Worm (Caenorhabditis elegans) whole organism, mixed stage, embryonic: Measurements from ENCODE around the gene ceeh-1.
A peak's percentile ranks its signal among the peaks of the same experiment; 100 is the strongest.

Source experiments
- M03D4.4 ChIP-seq: sonication (generic microtip); optimal IDR thresholded peaks from 2 replicates; lab custom pipeline; 2017; ENCODE audit warnings: mild to moderate bottlenecking, missing genetic modification characterization, missing compliant biosample characterization
- bed-3 ChIP-seq: fragments of 200-800 bp; sonication (Bioruptor generic); optimal IDR thresholded peaks from 3 replicates; lab custom pipeline; 2018; ENCODE audit warnings: mild to moderate bottlenecking, missing genetic modification characterization, moderate library complexity, missing compliant biosample characterization
- blmp-1 ChIP-seq: fragments of 150-350 bp; optimal IDR thresholded peaks from 2 replicates; lab custom pipeline; 2014; ENCODE audit warnings: missing biosample characterization, missing genetic modification characterization
- ceh-39 ChIP-seq: fragments of 150-350 bp; optimal IDR thresholded peaks from 2 replicates; lab custom pipeline; 2014; ENCODE audit warnings: missing biosample characterization, missing genetic modification characterization
- ceh-43 ChIP-seq: fragments of 200-800 bp; sonication (Bioruptor generic); optimal IDR thresholded peaks from 2 replicates; lab custom pipeline; 2018; ENCODE audit warnings: mild to moderate bottlenecking, missing genetic modification characterization, moderate library complexity, missing compliant biosample characterization
- ceh-83 ChIP-seq: fragments of 200-800 bp; sonication (Bioruptor generic); optimal IDR thresholded peaks from 2 replicates; lab custom pipeline; 2018; ENCODE audit warnings: mild to moderate bottlenecking, missing genetic modification characterization, missing compliant biosample characterization
- ces-1 ChIP-seq: fragments of 150-350 bp; optimal IDR thresholded peaks from 2 replicates; lab custom pipeline; 2014; ENCODE audit warnings: missing biosample characterization, missing genetic modification reagents, missing genetic modification characterization
- cnd-1 ChIP-seq: fragments of 200-800 bp; sonication (Bioruptor generic); optimal IDR thresholded peaks from 2 replicates; lab custom pipeline; 2018; ENCODE audit warnings: mild to moderate bottlenecking, missing genetic modification characterization, missing compliant biosample characterization
- drap-1 ChIP-seq: fragments of 200-800 bp; sonication (Bioruptor generic); optimal IDR thresholded peaks from 3 replicates; lab custom pipeline; 2018; ENCODE audit warnings: mild to moderate bottlenecking, missing genetic modification characterization, missing compliant biosample characterization
- elt-1 ChIP-seq: sonication (generic microtip); optimal IDR thresholded peaks from 2 replicates; lab custom pipeline; 2017; ENCODE audit warnings: missing genetic modification characterization, mild to moderate bottlenecking, missing compliant biosample characterization, antibody characterized with exemption, moderate library complexity, borderline replicate concordance; ENCODE audit not compliant: insufficient read depth
- elt-3 ChIP-seq: fragments of 150-350 bp; optimal IDR thresholded peaks from 2 replicates; lab custom pipeline; 2014; ENCODE audit warnings: missing biosample characterization, missing genetic modification characterization
- flh-1 ChIP-seq: fragments of 200-800 bp; sonication (Bioruptor generic); optimal IDR thresholded peaks from 2 replicates; lab custom pipeline; 2018; ENCODE audit warnings: mild to moderate bottlenecking, missing genetic modification characterization, moderate library complexity, missing compliant biosample characterization
- ham-2 ChIP-seq: fragments of 200-800 bp; sonication (Bioruptor generic); optimal IDR thresholded peaks from 2 replicates; lab custom pipeline; 2018; ENCODE audit warnings: mild to moderate bottlenecking, missing genetic modification characterization, missing compliant biosample characterization
- hlh-1 ChIP-seq: fragments of 150-350 bp; optimal IDR thresholded peaks from 2 replicates; lab custom pipeline; 2014; ENCODE audit warnings: missing biosample characterization, missing genetic modification reagents, missing genetic modification characterization
- lin-13 ChIP-seq: fragments of 150-350 bp; optimal IDR thresholded peaks from 2 replicates; lab custom pipeline; 2014; ENCODE audit warnings: missing biosample characterization, missing genetic modification characterization
- lin-32 ChIP-seq: fragments of 200-800 bp; sonication (Bioruptor generic); optimal IDR thresholded peaks from 2 replicates; lab custom pipeline; 2018; ENCODE audit warnings: mild to moderate bottlenecking, missing genetic modification characterization, missing compliant biosample characterization
- lsy-2 ChIP-seq: fragments of 150-350 bp; optimal IDR thresholded peaks from 2 replicates; lab custom pipeline; 2014; ENCODE audit warnings: missing biosample characterization, missing genetic modification characterization
- mab-5 ChIP-seq: fragments of 150-350 bp; optimal IDR thresholded peaks from 2 replicates; lab custom pipeline; 2014; ENCODE audit warnings: missing biosample characterization, missing genetic modification characterization
- mep-1 ChIP-seq: fragments of 150-350 bp; optimal IDR thresholded peaks from 2 replicates; lab custom pipeline; 2017; ENCODE audit warnings: missing biosample characterization, missing genetic modification reagents, missing genetic modification characterization, inconsistent platforms
- mls-2 ChIP-seq: sonication (generic microtip); optimal IDR thresholded peaks from 2 replicates; lab custom pipeline; 2016; ENCODE audit warnings: mild to moderate bottlenecking, missing genetic modification characterization, moderate library complexity, missing compliant biosample characterization
- nhr-12 ChIP-seq: fragments of 150-350 bp; optimal IDR thresholded peaks from 2 replicates; lab custom pipeline; 2014; ENCODE audit warnings: missing biosample characterization, missing genetic modification characterization
- nhr-2 ChIP-seq: fragments of 150-350 bp; optimal IDR thresholded peaks from 2 replicates; lab custom pipeline; 2014; ENCODE audit warnings: missing biosample characterization, missing genetic modification characterization
- nhr-237 ChIP-seq: fragments of 150-350 bp; optimal IDR thresholded peaks from 2 replicates; lab custom pipeline; 2014; ENCODE audit warnings: missing biosample characterization, missing genetic modification characterization
- nhr-28 ChIP-seq: fragments of 150-350 bp; optimal IDR thresholded peaks from 2 replicates; lab custom pipeline; 2014; ENCODE audit warnings: missing biosample characterization, missing genetic modification characterization
- nhr-76 ChIP-seq: sonication (generic microtip); optimal IDR thresholded peaks from 2 replicates; lab custom pipeline; 2017; ENCODE audit warnings: missing biosample characterization, missing genetic modification characterization
- pha-4 ChIP-seq: fragments of 150-350 bp; optimal IDR thresholded peaks from 2 replicates; lab custom pipeline; 2018; ENCODE audit warnings: missing biosample characterization, missing genetic modification reagents, missing genetic modification characterization
- sem-2 ChIP-seq: fragments of 200-800 bp; sonication (Bioruptor generic); optimal IDR thresholded peaks from 2 replicates; lab custom pipeline; 2018; ENCODE audit warnings: mild to moderate bottlenecking, missing genetic modification characterization, missing compliant biosample characterization
- snpc-4 ChIP-seq: fragments of 150-350 bp; optimal IDR thresholded peaks from 2 replicates; lab custom pipeline; 2014; ENCODE audit warnings: missing biosample characterization, missing genetic modification characterization
- sptf-1 ChIP-seq: sonication (generic microtip); optimal IDR thresholded peaks from 2 replicates; lab custom pipeline; 2017; ENCODE audit warnings: mild to moderate bottlenecking, missing genetic modification characterization, moderate library complexity, missing compliant biosample characterization
- tbx-8 ChIP-seq: fragments of 200-800 bp; sonication (Bioruptor generic); optimal IDR thresholded peaks from 2 replicates; lab custom pipeline; 2018; ENCODE audit warnings: mild to moderate bottlenecking, missing genetic modification characterization, moderate library complexity, missing compliant biosample characterization
- unc-120 ChIP-seq: sonication (generic microtip); optimal IDR thresholded peaks from 2 replicates; lab custom pipeline; 2017; ENCODE audit warnings: missing genetic modification characterization, missing compliant biosample characterization; ENCODE audit not compliant: poor library complexity, severe bottlenecking
- unc-39 ChIP-seq: fragments of 150-350 bp; optimal IDR thresholded peaks from 2 replicates; lab custom pipeline; 2014; ENCODE audit warnings: missing biosample characterization, missing genetic modification characterization
- unc-62 ChIP-seq: fragments of 150-350 bp; optimal IDR thresholded peaks from 2 replicates; lab custom pipeline; 2014; ENCODE audit warnings: missing biosample characterization, missing genetic modification reagents, missing genetic modification characterization
- zip-8 ChIP-seq: fragments of 150-350 bp; optimal IDR thresholded peaks from 2 replicates; lab custom pipeline; 2014; ENCODE audit warnings: missing biosample characterization, missing genetic modification characterization
- ztf-11 ChIP-seq: fragments of 150-350 bp; optimal IDR thresholded peaks from 2 replicates; lab custom pipeline; 2014; ENCODE audit warnings: missing biosample characterization, missing genetic modification characterization

The ceeh-1 gene

DNA sequence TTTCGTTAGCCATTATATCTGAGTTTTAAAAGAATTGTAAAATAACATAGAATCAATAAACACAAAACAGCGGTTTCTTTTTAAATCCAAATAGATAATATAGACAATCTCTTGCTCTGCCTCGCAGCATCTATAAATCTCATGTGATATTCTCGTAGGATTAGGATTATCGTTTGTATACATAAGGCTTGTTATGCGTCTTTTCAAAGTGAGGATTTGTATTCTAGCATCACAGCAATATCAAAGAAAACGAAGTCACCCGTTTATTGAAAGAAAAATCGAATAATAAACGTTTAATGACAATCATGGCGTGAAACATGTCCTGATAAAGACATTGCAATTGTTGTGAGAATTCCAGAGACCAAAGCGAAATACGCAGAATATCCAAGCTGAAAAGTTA is 40.3 kb upstream of the ceeh-1 start, which contains the start of the genes T24C4.3 and clc-20:
TSS of gene T24C4.3 (minus strand) at position 101 of the 400 bp plus-strand sequence.
TSS of gene clc-20 (plus strand) at position 211 of the 400 bp plus-strand sequence.
- TF ChIP-seq sptf-1: no peak
- no peak for TF ChIP-seq nhr-76 (tag; lab: Kevin White, UChicago)
- TF ChIP-seq M03D4.4 (tag; lab: Kevin White, UChicago): no peak
- TF ChIP-seq ceh-39 (tag; lab: Kevin White, UChicago): no peak
- TF ChIP-seq unc-120 (tag; lab: Kevin White, UChicago): no peak
- TF ChIP-seq snpc-4: no peak
- no peak for TF ChIP-seq hlh-1 (tag; lab: Kevin White, UChicago)
- no peak for TF ChIP-seq unc-39
- TF ChIP-seq mab-5 (tag; lab: Kevin White, UChicago): no peak
- TF ChIP-seq tbx-8: no peak
- TF ChIP-seq ceh-43: no peak
- no peak for TF ChIP-seq mep-1 (tag; lab: Kevin White, UChicago)
- no peak for TF ChIP-seq cnd-1
- no peak for TF ChIP-seq lin-13 (tag; lab: Kevin White, UChicago)
- TF ChIP-seq lsy-2 (tag; lab: Kevin White, UChicago): no peak
- TF ChIP-seq drap-1: no peak
- TF ChIP-seq nhr-12 (tag; lab: Kevin White, UChicago): no peak
- no peak for TF ChIP-seq elt-3
- no peak for TF ChIP-seq mls-2
- TF ChIP-seq nhr-28 (tag; lab: Kevin White, UChicago): no peak

DNA sequence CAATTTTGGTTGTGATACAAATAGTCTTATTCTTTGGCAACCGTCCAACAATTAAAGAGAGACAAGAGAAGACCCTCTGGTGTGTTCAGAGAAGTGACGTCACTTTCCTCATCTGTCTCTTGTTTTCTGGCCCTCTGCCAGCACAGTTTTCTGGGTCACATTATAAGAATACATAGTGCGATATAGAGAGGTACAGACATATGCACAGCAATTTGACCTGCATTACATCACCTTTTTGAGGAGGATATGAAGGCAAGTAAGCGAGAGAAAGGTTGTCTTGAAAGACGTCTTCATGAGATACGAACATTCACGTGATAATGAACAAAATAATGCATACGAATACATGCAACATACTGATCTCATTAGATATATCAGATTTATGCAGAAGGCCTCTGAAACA is 38.5 kb upstream of the ceeh-1 start:
- TF ChIP-seq elt-1: peak; percentile 49
- TF ChIP-seq lin-13 (tag; lab: Kevin White, UChicago): no peak
- TF ChIP-seq mep-1 (tag; lab: Kevin White, UChicago): peak; percentile 8
- TF ChIP-seq drap-1: no peak
- TF ChIP-seq zip-8 (tag; lab: Kevin White, UChicago): peak; percentile 67
- no peak for TF ChIP-seq ceh-43
- TF ChIP-seq mls-2: no peak
- peak; percentile 57 for TF ChIP-seq cnd-1
- TF ChIP-seq unc-39: peak; percentile 68
- no peak for TF ChIP-seq flh-1 (GFP tag; lab: Kevin White, UChicago)
- TF ChIP-seq ceh-39 (tag; lab: Kevin White, UChicago): peak; percentile 20
- TF ChIP-seq nhr-2 (tag; lab: Kevin White, UChicago): peak; percentile 71
- TF ChIP-seq, all 35 proteins: peak for 7

DNA sequence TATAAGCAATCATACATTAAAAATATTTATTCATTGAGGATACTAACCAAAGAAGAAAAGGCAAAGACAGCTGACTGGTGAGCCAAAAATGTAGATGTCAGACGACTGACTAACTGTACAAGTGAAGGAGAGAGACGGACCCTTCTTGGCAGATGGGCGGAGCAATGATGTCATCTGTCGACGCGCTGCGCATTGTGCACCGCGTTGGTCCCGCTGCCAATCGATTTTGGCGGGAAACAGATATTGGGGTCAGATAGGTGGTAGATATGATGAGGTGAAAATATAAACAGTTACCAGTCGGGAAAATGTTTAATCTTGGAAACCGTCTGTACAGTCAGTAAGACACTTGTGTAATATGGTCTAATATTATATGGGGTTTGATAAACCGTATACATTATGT is 37.8 kb upstream of the ceeh-1 start, which contains the start of gene T24C4.2:
TSS of gene T24C4.2 (minus strand) at position 101 of the 400 bp plus-strand sequence.
- TF ChIP-seq mls-2 (no peak), sptf-1 (no peak), snpc-4 (no peak), ceh-39 (tag; lab: Kevin White, UChicago) (peak; percentile 47), zip-8 (tag; lab: Kevin White, UChicago) (peak; percentile 42), cnd-1 (peak; percentile 20), tbx-8 (no peak), bed-3 (GFP tag; lab: Kevin White, UChicago) (no peak), ces-1 (GFP tag; lab: Kevin White, UChicago) (no peak), ztf-11 (tag; lab: Kevin White, UChicago) (no peak), lin-32 (GFP tag; lab: Kevin White, UChicago) (peak; percentile 22), lin-13 (tag; lab: Kevin White, UChicago) (no peak), nhr-12 (tag; lab: Kevin White, UChicago) (no peak), unc-120 (tag; lab: Kevin White, UChicago) (no peak), pha-4 (tag; lab: Kevin White, UChicago) (no peak), mep-1 (tag; lab: Kevin White, UChicago) (no peak), unc-39 (no peak), drap-1 (no peak), elt-3 (no peak), ceh-43 (no peak), lsy-2 (tag; lab: Kevin White, UChicago) (no peak), mab-5 (tag; lab: Kevin White, UChicago) (no peak), flh-1 (GFP tag; lab: Kevin White, UChicago) (no peak), sem-2 (GFP tag; lab: Kevin White, UChicago) (no peak), nhr-28 (tag; lab: Kevin White, UChicago) (no peak), blmp-1 (tag; lab: Kevin White, UChicago) (no peak), unc-62 (GFP tag; lab: Kevin White, UChicago) (no peak), ceh-83 (no peak), nhr-237 (tag; lab: Kevin White, UChicago) (no peak), nhr-2 (tag; lab: Kevin White, UChicago) (no peak), M03D4.4 (tag; lab: Kevin White, UChicago) (no peak), ham-2 (GFP tag; lab: Kevin White, UChicago) (no peak), elt-1 (no peak)
- TF ChIP-seq, all 35 proteins: peak for 4
